Fruit fly (Drosophila melanogaster) whole organism, embryonic: ENCODE results near the gene Sirup.

Source experiments
- Antp ChIP-seq: fragments of 200-800 bp; sonication (Bioruptor generic); optimal IDR thresholded peaks from 3 replicates; lab custom pipeline; 2016; ENCODE audit warnings: missing biosample characterization, missing genetic modification characterization
- BEAF-32 ChIP-seq: fragments of 200-800 bp; sonication (Bioruptor generic); optimal IDR thresholded peaks from 3 replicates; lab custom pipeline; 2017; ENCODE audit warnings: missing biosample characterization, missing genetic modification characterization, mild to moderate bottlenecking, moderate library complexity, missing genetic modification reagents
- Bgb ChIP-seq: fragments of 200-800 bp; sonication (Bioruptor generic); IDR thresholded peaks from 2 replicates; pipeline ENCODE4 v1.3.6; 2022; ENCODE audit warnings: missing biosample characterization, missing genetic modification characterization; ENCODE audit not compliant: partially characterized antibody
- CG10321 ChIP-seq: fragments of 200-800 bp; sonication (Bioruptor generic); IDR thresholded peaks from 2 replicates; pipeline ENCODE4 v1.3.6; 2022; ENCODE audit warnings: missing biosample characterization, missing genetic modification characterization
- CG10366 ChIP-seq: fragments of 200-800 bp; sonication (Bioruptor generic); IDR thresholded peaks from 2 replicates; pipeline ENCODE4 v1.3.6; 2022; ENCODE audit warnings: missing biosample characterization, missing genetic modification characterization
- CG10959 ChIP-seq: fragments of 200-800 bp; sonication (Bioruptor generic); IDR thresholded peaks from 2 replicates; pipeline ENCODE4 v1.3.6; 2022; ENCODE audit warnings: missing biosample characterization, missing genetic modification characterization
- CG11247 ChIP-seq: fragments of 200-800 bp; sonication (Bioruptor generic); IDR thresholded peaks from 2 replicates; pipeline ENCODE4 v1.3.6; 2022; ENCODE audit warnings: missing biosample characterization, missing genetic modification characterization
- CG11696 ChIP-seq: fragments of 200-800 bp; sonication (Bioruptor generic); IDR thresholded peaks from 2 replicates; pipeline ENCODE4 v1.3.6; 2022; ENCODE audit warnings: missing biosample characterization, missing genetic modification characterization
- CG12219 ChIP-seq: fragments of 200-800 bp; sonication (Bioruptor generic); optimal IDR thresholded peaks from 3 replicates; lab custom pipeline; 2018; ENCODE audit warnings: missing biosample characterization, mild to moderate bottlenecking, missing genetic modification characterization
- CG13296 ChIP-seq: fragments of 200-800 bp; sonication (Bioruptor generic); optimal IDR thresholded peaks from 3 replicates; lab custom pipeline; 2018; ENCODE audit warnings: missing biosample characterization, mild to moderate bottlenecking, missing genetic modification characterization
- CG14441 ChIP-seq: fragments of 200-800 bp; sonication (Bioruptor generic); IDR thresholded peaks from 2 replicates; pipeline ENCODE4 v1.3.6; 2022; ENCODE audit warnings: missing biosample characterization, missing genetic modification characterization
- CG1602 ChIP-seq: fragments of 200-800 bp; sonication (Bioruptor generic); optimal IDR thresholded peaks from 3 replicates; lab custom pipeline; 2016; ENCODE audit warnings: missing biosample characterization, missing genetic modification characterization
- CG17186 ChIP-seq: fragments of 200-800 bp; sonication (Bioruptor generic); optimal IDR thresholded peaks from 3 replicates; lab custom pipeline; 2017; ENCODE audit warnings: missing biosample characterization, missing genetic modification reagents, missing genetic modification characterization
- CG17361 ChIP-seq: fragments of 200-800 bp; sonication (Bioruptor generic); IDR thresholded peaks from 3 replicates; pipeline ENCODE4 v1.3.6; 2022; ENCODE audit warnings: missing biosample characterization, missing genetic modification characterization
- CG18599 ChIP-seq: fragments of 200-800 bp; sonication (Bioruptor generic); optimal IDR thresholded peaks from 3 replicates; lab custom pipeline; 2017; ENCODE audit warnings: missing biosample characterization, missing genetic modification characterization, mild to moderate bottlenecking, moderate library complexity, missing genetic modification reagents
- CG3065 ChIP-seq: fragments of 200-800 bp; sonication (Bioruptor generic); optimal IDR thresholded peaks from 2 replicates; lab custom pipeline; 2016; ENCODE audit warnings: missing biosample characterization, missing genetic modification characterization
- CG31388 ChIP-seq: fragments of 200-800 bp; sonication (Bioruptor generic); optimal IDR thresholded peaks from 2 replicates; lab custom pipeline; 2016; ENCODE audit warnings: missing biosample characterization, missing genetic modification characterization
- CG32532 ChIP-seq: fragments of 200-800 bp; sonication (Bioruptor generic); IDR thresholded peaks from 2 replicates; pipeline ENCODE4 v1.3.6; 2022; ENCODE audit warnings: missing biosample characterization, missing genetic modification characterization
- CG4360 ChIP-seq: fragments of 200-800 bp; sonication (Bioruptor generic); IDR thresholded peaks from 2 replicates; pipeline ENCODE4 v1.3.6; 2022; ENCODE audit warnings: missing biosample characterization, missing genetic modification characterization
- CG8388 ChIP-seq: fragments of 200-800 bp; sonication (Bioruptor generic); optimal IDR thresholded peaks from 2 replicates; lab custom pipeline; 2019; ENCODE audit warnings: missing biosample characterization, mild to moderate bottlenecking, missing genetic modification characterization, moderate library complexity
- CG9797 ChIP-seq: fragments of 200-800 bp; sonication (Bioruptor generic); optimal IDR thresholded peaks from 3 replicates; lab custom pipeline; 2018; ENCODE audit warnings: missing biosample characterization, mild to moderate bottlenecking, missing genetic modification characterization
- CHES-1-like ChIP-seq: fragments of 200-800 bp; sonication (Bioruptor generic); optimal IDR thresholded peaks from 2 replicates; lab custom pipeline; 2016; ENCODE audit warnings: missing biosample characterization, missing genetic modification characterization
- E2f2 ChIP-seq: fragments of 200-800 bp; sonication (Bioruptor generic); IDR thresholded peaks from 2 replicates; pipeline ENCODE4 v1.3.6; 2022; ENCODE audit warnings: missing biosample characterization, missing genetic modification characterization
- GATAe ChIP-seq: fragments of 200-800 bp; sonication (Bioruptor generic); conservative IDR thresholded peaks from 2 replicates; pipeline ENCODE4 v1.3.6; 2022; ENCODE audit warnings: missing biosample characterization, missing genetic modification characterization
- Hmx ChIP-seq: fragments of 200-800 bp; sonication (Bioruptor generic); optimal IDR thresholded peaks from 2 replicates; lab custom pipeline; 2016; ENCODE audit warnings: missing biosample characterization, missing genetic modification characterization
- MBD-R2 ChIP-seq: fragments of 200-800 bp; sonication (Bioruptor generic); IDR thresholded peaks from 2 replicates; pipeline ENCODE4 v1.3.6; 2022; ENCODE audit warnings: missing biosample characterization, missing genetic modification characterization
- Sin3A ChIP-seq: fragments of >200 bp; optimal IDR thresholded peaks from 2 replicates; lab custom pipeline; 2018
- Xbp1 ChIP-seq: fragments of 200-800 bp; sonication (Bioruptor generic); optimal IDR thresholded peaks from 3 replicates; lab custom pipeline; 2016; ENCODE audit warnings: missing biosample characterization, mild to moderate bottlenecking, missing genetic modification characterization
- YL-1 ChIP-seq: fragments of 200-800 bp; sonication (Bioruptor generic); optimal IDR thresholded peaks from 3 replicates; lab custom pipeline; 2017; ENCODE audit warnings: missing biosample characterization, mild to moderate bottlenecking, missing genetic modification characterization
- ab ChIP-seq: fragments of 200-800 bp; sonication (Bioruptor generic); optimal IDR thresholded peaks from 2 replicates; lab custom pipeline; 2016; ENCODE audit warnings: missing biosample characterization, missing genetic modification characterization
- bigmax ChIP-seq: fragments of 200-800 bp; sonication (Bioruptor generic); optimal IDR thresholded peaks from 2 replicates; lab custom pipeline; 2018; ENCODE audit warnings: missing biosample characterization, mild to moderate bottlenecking, missing genetic modification characterization
- cad ChIP-seq: fragments of >200 bp; optimal IDR thresholded peaks from 2 replicates; lab custom pipeline; 2017; ENCODE audit warnings: missing biosample characterization, missing genetic modification characterization
- cato ChIP-seq: fragments of 200-800 bp; sonication (Bioruptor generic); optimal IDR thresholded peaks from 2 replicates; lab custom pipeline; 2016; ENCODE audit warnings: missing biosample characterization, missing genetic modification characterization, borderline replicate concordance
- croc ChIP-seq: fragments of 200-800 bp; sonication (Bioruptor generic); conservative IDR thresholded peaks from 3 replicates; pipeline ENCODE4 v1.3.6; 2022; ENCODE audit warnings: missing biosample characterization, missing genetic modification characterization
- ftz-f1 ChIP-seq: fragments of 200-800 bp; sonication (Bioruptor generic); optimal IDR thresholded peaks from 2 replicates; lab custom pipeline; 2016; ENCODE audit warnings: missing biosample characterization, missing genetic modification characterization
- gcm2 ChIP-seq: fragments of 200-800 bp; sonication (Bioruptor generic); optimal IDR thresholded peaks from 2 replicates; lab custom pipeline; 2016; ENCODE audit warnings: missing biosample characterization, missing genetic modification characterization
- gsb-n ChIP-seq: fragments of 200-800 bp; sonication (Bioruptor generic); optimal IDR thresholded peaks from 3 replicates; lab custom pipeline; 2018; ENCODE audit warnings: missing biosample characterization, mild to moderate bottlenecking, missing genetic modification characterization
- hb ChIP-seq: fragments of 200-800 bp; sonication (Bioruptor generic); IDR thresholded peaks from 3 replicates; pipeline ENCODE4 v1.3.6; 2022; ENCODE audit warnings: missing biosample characterization, missing genetic modification characterization; ENCODE audit not compliant: partially characterized antibody
- her ChIP-seq: fragments of 200-800 bp; sonication (Bioruptor generic); optimal IDR thresholded peaks from 2 replicates; lab custom pipeline; 2016; ENCODE audit warnings: missing biosample characterization, missing genetic modification characterization
- knrl ChIP-seq: fragments of 200-800 bp; sonication (Bioruptor generic); IDR thresholded peaks from 3 replicates; pipeline ENCODE4 v1.3.6; 2022; ENCODE audit warnings: missing biosample characterization, missing genetic modification characterization; ENCODE audit not compliant: partially characterized antibody
- lmd ChIP-seq: fragments of 200-800 bp; sonication (Bioruptor generic); IDR thresholded peaks from 2 replicates; pipeline ENCODE4 v1.3.6; 2022; ENCODE audit warnings: missing biosample characterization, missing genetic modification characterization
- nmo ChIP-seq: fragments of 200-800 bp; sonication (Bioruptor generic); optimal IDR thresholded peaks from 2 replicates; lab custom pipeline; 2018; ENCODE audit warnings: missing biosample characterization, mild to moderate bottlenecking, missing genetic modification characterization, moderate library complexity
- repo ChIP-seq: fragments of 200-800 bp; sonication (Bioruptor generic); optimal IDR thresholded peaks from 2 replicates; lab custom pipeline; 2016; ENCODE audit warnings: missing biosample characterization, missing genetic modification characterization
- row ChIP-seq: fragments of 200-800 bp; sonication (Bioruptor generic); IDR thresholded peaks from 3 replicates; pipeline ENCODE4 v1.3.6; 2022; ENCODE audit warnings: missing biosample characterization, missing genetic modification characterization
- seq ChIP-seq: fragments of 200-800 bp; sonication (Bioruptor generic); IDR thresholded peaks from 2 replicates; pipeline ENCODE4 v1.3.6; 2022; ENCODE audit warnings: missing biosample characterization, missing genetic modification characterization
- ssp ChIP-seq: fragments of 200-800 bp; sonication (Bioruptor generic); IDR thresholded peaks from 2 replicates; pipeline ENCODE4 v1.3.6; 2022; ENCODE audit warnings: missing biosample characterization, missing genetic modification characterization
- stwl ChIP-seq: fragments of 200-800 bp; sonication (Bioruptor generic); optimal IDR thresholded peaks from 3 replicates; lab custom pipeline; 2018; ENCODE audit warnings: missing biosample characterization, mild to moderate bottlenecking, missing genetic modification characterization, moderate library complexity
- trem ChIP-seq: fragments of 200-800 bp; optimal IDR thresholded peaks from 3 replicates; lab custom pipeline; 2019; ENCODE audit warnings: missing biosample characterization, mild to moderate bottlenecking, missing genetic modification characterization, moderate library complexity
- ttk ChIP-seq: fragments of 200-800 bp; sonication (Bioruptor generic); IDR thresholded peaks from 2 replicates; pipeline ENCODE4 v2.1.2; 2022; ENCODE audit warnings: missing biosample characterization, missing genetic modification characterization
- tup ChIP-seq: fragments of 200-800 bp; sonication (Bioruptor generic); optimal IDR thresholded peaks from 2 replicates; lab custom pipeline; 2016; ENCODE audit warnings: missing biosample characterization, mild to moderate bottlenecking, missing genetic modification characterization, moderate library complexity
- tx ChIP-seq: fragments of 200-800 bp; sonication (Bioruptor generic); optimal IDR thresholded peaks from 2 replicates; lab custom pipeline; 2016; ENCODE audit warnings: missing biosample characterization, missing genetic modification characterization

Sirup gene

DNA sequence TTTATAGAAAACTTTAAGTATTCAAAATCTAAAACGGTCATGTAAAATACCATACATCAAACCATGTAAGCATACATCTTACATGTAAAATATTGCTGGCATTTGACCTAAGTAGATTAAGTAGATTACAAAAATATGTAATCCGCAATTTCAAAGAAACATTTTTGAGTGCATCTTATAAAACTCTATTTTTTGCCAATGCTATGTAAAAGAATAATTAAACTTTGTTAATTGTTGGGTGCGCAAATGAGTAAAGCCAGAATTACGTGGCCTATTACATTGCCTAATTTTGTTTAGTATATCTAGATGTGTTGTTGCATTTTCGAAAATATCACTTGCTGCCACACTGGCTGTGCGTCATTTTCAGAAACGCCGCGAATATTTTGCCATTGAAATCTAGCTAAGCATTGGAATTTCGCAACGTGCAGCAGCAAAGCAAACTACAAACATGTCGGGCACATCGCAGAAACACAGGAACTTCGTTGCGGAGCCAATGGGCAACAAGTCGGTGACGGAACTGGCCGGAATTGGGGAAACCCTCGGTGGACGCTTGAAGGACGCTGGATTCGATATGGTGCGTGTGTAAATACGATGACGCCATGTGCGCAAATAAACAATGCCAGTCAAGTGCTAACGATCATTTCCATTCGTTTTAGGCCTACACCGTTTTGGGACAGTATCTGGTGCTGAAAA is 30.6 kb downstream of the Sirup start, which contains the start of gene baf (continued):
- TF ChIP-seq BEAF-32 (GFP tag; lab: Kevin White, UChicago): peak; percentile 29
- TF ChIP-seq gcm2 (GFP tag; lab: Kevin White, UChicago): no peak
- no peak for TF ChIP-seq CG10321
- no peak for TF ChIP-seq CG14441 (GFP tag; lab: Robert Waterston, UW)
- no peak for TF ChIP-seq repo (GFP tag; lab: Kevin White, UChicago)
- TF ChIP-seq YL-1 (GFP tag; lab: Kevin White, UChicago): peak; percentile 18
- no peak for TF ChIP-seq CG11247 (GFP tag; lab: Robert Waterston, UW)
- TF ChIP-seq stwl (tag; lab: Kevin White, UChicago): peak; percentile 36
- TF ChIP-seq bigmax (GFP tag; lab: Kevin White, UChicago): no peak
- TF ChIP-seq CG17186: peak; percentile 34
- TF ChIP-seq Bgb (GFP tag; lab: Robert Waterston, UW): peak; percentile 63
- no peak for TF ChIP-seq croc (GFP tag; lab: Robert Waterston, UW)
- TF ChIP-seq CG8388 (GFP tag; lab: Kevin White, UChicago): no peak
- TF ChIP-seq CG31388 (GFP tag; lab: Kevin White, UChicago): no peak
- 0 out of 3 replicates have a peak, but pooled peaks have one; percentile 16 for TF ChIP-seq CG17361 (GFP tag; lab: Robert Waterston, UW)
- TF ChIP-seq tx (GFP tag; lab: Kevin White, UChicago): no peak
- TF ChIP-seq knrl (GFP tag; lab: Robert Waterston, UW): peak; percentile 54; the same call in 2 of the 3 replicates
- TF ChIP-seq ttk: no peak
- peak; percentile 7 for TF ChIP-seq gsb-n (tag; lab: Kevin White, UChicago)
- TF ChIP-seq CG18599 (GFP tag; lab: Kevin White, UChicago): no peak
- TF ChIP-seq cato (GFP tag; lab: Kevin White, UChicago): no peak
- TF ChIP-seq lmd: no peak
- no peak for TF ChIP-seq CG12219 (GFP tag; lab: Kevin White, UChicago)
- TF ChIP-seq CG32532 (GFP tag; lab: Robert Waterston, UW): no peak
- no peak for TF ChIP-seq ssp
- no peak for TF ChIP-seq tup
- TF ChIP-seq cad (GFP tag; lab: Kevin White, UChicago): no peak
- TF ChIP-seq CG9797 (GFP tag; lab: Kevin White, UChicago): peak; percentile 73
- no peak for TF ChIP-seq Sin3A (lab: Kevin White, UChicago)
- no peak for TF ChIP-seq GATAe (GFP tag; lab: Robert Waterston, UW)
- TF ChIP-seq hb: no peak
- peak; percentile 68 for TF ChIP-seq E2f2
- TF ChIP-seq CG10366 (GFP tag; lab: Robert Waterston, UW): no peak
- peak; percentile 37 for TF ChIP-seq ftz-f1 (GFP tag; lab: Kevin White, UChicago)
- no peak for TF ChIP-seq Antp
- peak; percentile 47 for TF ChIP-seq trem (tag; lab: Kevin White, UChicago)
- TF ChIP-seq ab (GFP tag; lab: Kevin White, UChicago): no peak
- TF ChIP-seq CHES-1-like (GFP tag; lab: Kevin White, UChicago): no peak
- no peak for TF ChIP-seq CG3065 (GFP tag; lab: Kevin White, UChicago)
- TF ChIP-seq Xbp1 (GFP tag; lab: Kevin White, UChicago): peak; percentile 89
- TF ChIP-seq nmo (GFP tag; lab: Kevin White, UChicago): peak; percentile 7
- peak; percentile 41 for TF ChIP-seq MBD-R2 (GFP tag; lab: Robert Waterston, UW)
- TF ChIP-seq CG13296: peak; percentile 34
- no peak for TF ChIP-seq CG1602 (GFP tag; lab: Kevin White, UChicago)
- TF ChIP-seq seq (GFP tag; lab: Robert Waterston, UW): no peak
- TF ChIP-seq her (GFP tag; lab: Kevin White, UChicago): peak; percentile 94
- TF ChIP-seq CG10959 (GFP tag; lab: Robert Waterston, UW): no peak
- no peak for TF ChIP-seq Hmx (GFP tag; lab: Kevin White, UChicago)
- TF ChIP-seq CG11696 (GFP tag; lab: Robert Waterston, UW): no peak
- 0 out of 3 replicates have a peak, but pooled peaks have one; percentile 14 for TF ChIP-seq row (GFP tag; lab: Robert Waterston, UW)
- TF ChIP-seq CG4360 (GFP tag; lab: Robert Waterston, UW): no peak
